Worm (Caenorhabditis elegans): ENCODE results near the gene Y62H9A.13.

- TF ChIP-seq sox-2 (GFP tag; IDR thresholded peaks at IDR 0.05) = no peak
- no peak for TF ChIP-seq pqm-1 (tag; optimal IDR thresholded peaks at IDR 0.05)
- no peak for TF ChIP-seq dve-1 (tag; optimal IDR thresholded peaks at IDR 0.05)
- no peak for TF ChIP-seq ceh-9 (tag; optimal IDR thresholded peaks at IDR 0.05)
- no peak for TF ChIP-seq elt-2 (tag; optimal IDR thresholded peaks at IDR 0.05)
- no peak for TF ChIP-seq nhr-11 (tag; optimal IDR thresholded peaks at IDR 0.05)
- TF ChIP-seq lin-11 (tag; optimal IDR thresholded peaks at IDR 0.05) = no peak
- no peak for TF ChIP-seq ceh-19 (GFP tag; optimal IDR thresholded peaks at IDR 0.05)
- TF ChIP-seq ttx-3 (tag; optimal IDR thresholded peaks at IDR 0.05) = no peak
- no peak for TF ChIP-seq pag-3 (tag; optimal IDR thresholded peaks at IDR 0.05; ENCODE audit: borderline replicate concordance)
- no peak for TF ChIP-seq Y22D7AL.16 (tag; optimal IDR thresholded peaks at IDR 0.05)
- TF ChIP-seq ceh-22 (tag; optimal IDR thresholded peaks at IDR 0.05) = no peak
These were observed 40.4 kb downstream of the Y62H9A.13 start, which contains the start of gene T08D10.5 for ce11 chrX:11957246-11957645.

All from whole organism, late embryonic.